Worm (Caenorhabditis elegans) whole organism, L1 larva: ENCODE data around the gene F56D2.5.

Source experiments
- C04F5.9 ChIP-seq: sonication (generic microtip); optimal IDR thresholded peaks from 2 replicates; lab custom pipeline; 2016; ENCODE audit warnings: missing genetic modification characterization, missing compliant biosample characterization
- C16A3.4 ChIP-seq: fragments of 150-350 bp; optimal IDR thresholded peaks from 2 replicates; lab custom pipeline; 2014; ENCODE audit warnings: missing biosample characterization, missing genetic modification characterization
- C34B4.2 ChIP-seq: sonication (generic microtip); optimal IDR thresholded peaks from 2 replicates; lab custom pipeline; 2017; ENCODE audit warnings: mild to moderate bottlenecking, missing genetic modification characterization, missing compliant biosample characterization
- F16B12.6 ChIP-seq: fragments of 150-350 bp; optimal IDR thresholded peaks from 2 replicates; lab custom pipeline; 2014; ENCODE audit warnings: missing biosample characterization, missing genetic modification characterization
- Y116A8C.19 ChIP-seq: sonication (generic microtip); optimal IDR thresholded peaks from 2 replicates; lab custom pipeline; 2016; ENCODE audit warnings: missing compliant biosample characterization, missing genetic modification characterization, borderline replicate concordance
- aha-1 ChIP-seq: fragments of 150-350 bp; optimal IDR thresholded peaks from 2 replicates; lab custom pipeline; 2014; ENCODE audit warnings: missing biosample characterization, missing genetic modification characterization
- ceh-63 ChIP-seq: fragments of 200-800 bp; sonication (Bioruptor generic); optimal IDR thresholded peaks from 2 replicates; lab custom pipeline; 2018; ENCODE audit warnings: mild to moderate bottlenecking, missing genetic modification characterization, missing compliant biosample characterization
- ceh-8 ChIP-seq: fragments of 200-800 bp; sonication (Bioruptor generic); optimal IDR thresholded peaks from 2 replicates; lab custom pipeline; 2018; ENCODE audit warnings: mild to moderate bottlenecking, missing genetic modification characterization, moderate library complexity, missing compliant biosample characterization
- ceh-82 ChIP-seq, 3 experiments: fragments of 150-350 bp in 1 of 3; sonication (generic microtip) in 2 of 3; optimal IDR thresholded peaks; 2 replicates each; lab custom pipeline; 2014 to 2017; ENCODE audit warnings: missing biosample characterization in 3 of 3, missing genetic modification characterization in 3 of 3
- ceh-88 ChIP-seq: fragments of 200-800 bp; sonication (Bioruptor generic); IDR thresholded peaks from 2 replicates; pipeline ENCODE4 v1.3.6; 2022; ENCODE audit warnings: missing genetic modification characterization, missing compliant biosample characterization
- ceh-90 ChIP-seq: sonication (generic microtip); optimal IDR thresholded peaks from 2 replicates; lab custom pipeline; 2016; ENCODE audit warnings: missing genetic modification characterization, missing compliant biosample characterization
- dpl-1 ChIP-seq, 3 experiments: fragments of 150-350 bp in 2 of 3; sonication (generic microtip) in 1 of 3; optimal IDR thresholded peaks; 2 replicates each; lab custom pipeline; 2014 to 2017; ENCODE audit warnings: missing biosample characterization in 3 of 3, missing genetic modification characterization in 3 of 3, missing genetic modification reagents in 3 of 3
- efl-1 ChIP-seq, 4 experiments: fragments of 150-350 bp; optimal IDR thresholded peaks in 3 of 4; peaks in 1 of 4; 1 replicate in 1 of 4; 2 replicates in 3 of 4; lab custom pipeline; 2014; ENCODE audit warnings: missing biosample characterization in 2 of 4, missing genetic modification characterization in 2 of 4, missing genetic modification reagents in 2 of 4
- elt-2 ChIP-seq: sonication (generic microtip); optimal IDR thresholded peaks from 2 replicates; lab custom pipeline; 2016; ENCODE audit warnings: missing genetic modification characterization, mild to moderate bottlenecking, inconsistent platforms, missing compliant biosample characterization, missing genetic modification reagents
- fkh-10 ChIP-seq: sonication (generic microtip); optimal IDR thresholded peaks from 2 replicates; lab custom pipeline; 2017; ENCODE audit warnings: missing biosample characterization, missing genetic modification reagents, missing genetic modification characterization
- fkh-8 ChIP-seq: sonication (generic microtip); optimal IDR thresholded peaks from 2 replicates; lab custom pipeline; 2016; ENCODE audit warnings: mild to moderate bottlenecking, missing genetic modification characterization, missing compliant biosample characterization
- grh-1 ChIP-seq: fragments of 200-800 bp; sonication (Bioruptor generic); IDR thresholded peaks from 2 replicates; pipeline ENCODE4 v1.3.6; 2022; ENCODE audit warnings: missing genetic modification reagents, missing genetic modification characterization, missing compliant biosample characterization
- irx-1 ChIP-seq: sonication (generic microtip); optimal IDR thresholded peaks from 2 replicates; lab custom pipeline; 2016; ENCODE audit warnings: missing genetic modification characterization, missing compliant biosample characterization
- lin-14 ChIP-seq: fragments of 200-800 bp; sonication (Bioruptor generic); optimal IDR thresholded peaks from 2 replicates; lab custom pipeline; 2018; ENCODE audit warnings: mild to moderate bottlenecking, missing genetic modification characterization, moderate library complexity, missing compliant biosample characterization
- lin-35 ChIP-seq, 2 experiments: fragments of 150-350 bp; optimal IDR thresholded peaks; 2 replicates each; lab custom pipeline; 2014; ENCODE audit warnings: missing biosample characterization in 2 of 2, missing genetic modification characterization in 2 of 2, missing genetic modification reagents in 2 of 2
- lin-39 ChIP-seq: fragments of 150-350 bp; optimal IDR thresholded peaks from 2 replicates; lab custom pipeline; 2014; ENCODE audit warnings: missing biosample characterization, missing genetic modification reagents, missing genetic modification characterization
- lir-3 ChIP-seq: sonication (generic microtip); optimal IDR thresholded peaks from 2 replicates; lab custom pipeline; 2016; ENCODE audit warnings: mild to moderate bottlenecking, missing genetic modification characterization, moderate library complexity, missing compliant biosample characterization; ENCODE audit not compliant: poor library complexity
- lsy-2 ChIP-seq, 2 experiments: fragments of 150-350 bp; optimal IDR thresholded peaks; 2 replicates each; lab custom pipeline; 2014; ENCODE audit warnings: missing biosample characterization in 2 of 2, missing genetic modification characterization in 2 of 2
- mab-9 ChIP-seq: fragments of 200-800 bp; sonication (Bioruptor generic); IDR thresholded peaks from 2 replicates; pipeline ENCODE4 v1.3.6; 2022; ENCODE audit warnings: missing genetic modification reagents, missing genetic modification characterization, missing compliant biosample characterization
- mef-2 ChIP-seq: fragments of 150-350 bp; optimal IDR thresholded peaks from 2 replicates; lab custom pipeline; 2014; ENCODE audit warnings: missing biosample characterization, missing genetic modification characterization
- mep-1 ChIP-seq: fragments of 150-350 bp; optimal IDR thresholded peaks from 2 replicates; lab custom pipeline; 2014; ENCODE audit warnings: missing biosample characterization, missing genetic modification characterization
- nhr-12 ChIP-seq: sonication (generic microtip); optimal IDR thresholded peaks from 2 replicates; lab custom pipeline; 2017; ENCODE audit warnings: missing biosample characterization, missing genetic modification characterization
- nhr-19 ChIP-seq: fragments of 200-800 bp; sonication (Bioruptor generic); conservative IDR thresholded peaks from 2 replicates; pipeline ENCODE4 v1.3.6; 2022; ENCODE audit warnings: missing genetic modification characterization, missing compliant biosample characterization
- nhr-20 ChIP-seq: sonication (generic microtip); optimal IDR thresholded peaks from 2 replicates; lab custom pipeline; 2016; ENCODE audit warnings: mild to moderate bottlenecking, missing genetic modification characterization, missing compliant biosample characterization
- nhr-28 ChIP-seq: fragments of 150-350 bp; optimal IDR thresholded peaks from 2 replicates; lab custom pipeline; 2014; ENCODE audit warnings: missing biosample characterization, missing genetic modification characterization
- nhr-47 ChIP-seq: sonication (generic microtip); optimal IDR thresholded peaks from 2 replicates; lab custom pipeline; 2016; ENCODE audit warnings: mild to moderate bottlenecking, missing genetic modification characterization, moderate library complexity, missing compliant biosample characterization
- nhr-71 ChIP-seq: sonication (generic microtip); optimal IDR thresholded peaks from 2 replicates; lab custom pipeline; 2016; ENCODE audit warnings: mild to moderate bottlenecking, missing genetic modification characterization, moderate library complexity, missing compliant biosample characterization
- nhr-76 ChIP-seq: sonication (generic microtip); optimal IDR thresholded peaks from 2 replicates; lab custom pipeline; 2017; ENCODE audit warnings: missing biosample characterization, missing genetic modification characterization
- nhr-77 ChIP-seq: fragments of 150-350 bp; optimal IDR thresholded peaks from 2 replicates; lab custom pipeline; 2014; ENCODE audit warnings: missing biosample characterization, missing genetic modification characterization
- nhr-84 ChIP-seq: sonication (generic microtip); optimal IDR thresholded peaks from 2 replicates; lab custom pipeline; 2017; ENCODE audit warnings: missing biosample characterization, missing genetic modification characterization
- nhr-85 ChIP-seq: sonication (generic microtip); peaks from one replicate; lab custom pipeline; 2016; ENCODE audit warnings: missing genetic modification characterization, inconsistent platforms, missing compliant biosample characterization
- nhr-90 ChIP-seq: sonication (generic microtip); optimal IDR thresholded peaks from 2 replicates; lab custom pipeline; 2016; ENCODE audit warnings: mild to moderate bottlenecking, missing genetic modification characterization, missing compliant biosample characterization; ENCODE audit not compliant: poor library complexity
- skn-1 ChIP-seq: fragments of 150-350 bp; optimal IDR thresholded peaks from 2 replicates; lab custom pipeline; 2014; ENCODE audit warnings: missing biosample characterization, missing genetic modification characterization
- sup-37 ChIP-seq: fragments of 200-800 bp; sonication (Bioruptor generic); optimal IDR thresholded peaks from 2 replicates; lab custom pipeline; 2018; ENCODE audit warnings: mild to moderate bottlenecking, missing genetic modification characterization, missing compliant biosample characterization
- swsn-7 ChIP-seq: sonication (generic microtip); optimal IDR thresholded peaks from 2 replicates; lab custom pipeline; 2016; ENCODE audit warnings: missing genetic modification characterization, missing compliant biosample characterization
- tbx-2 ChIP-seq: sonication (generic microtip); optimal IDR thresholded peaks from 2 replicates; lab custom pipeline; 2016; ENCODE audit warnings: missing genetic modification characterization, missing compliant biosample characterization
- unc-130 ChIP-seq: fragments of 150-350 bp; optimal IDR thresholded peaks from 2 replicates; lab custom pipeline; 2017; ENCODE audit warnings: missing biosample characterization, missing genetic modification characterization, inconsistent platforms
- unc-98 ChIP-seq: fragments of 200-800 bp; sonication (Bioruptor generic); IDR thresholded peaks from 2 replicates; pipeline ENCODE4 v1.3.6; 2022; ENCODE audit warnings: missing genetic modification characterization, missing compliant biosample characterization
- xbp-1 ChIP-seq: sonication (generic microtip); optimal IDR thresholded peaks from 2 replicates; lab custom pipeline; 2016; ENCODE audit warnings: missing genetic modification characterization, missing compliant biosample characterization
- zip-4 ChIP-seq: fragments of 200-800 bp; sonication (Bioruptor generic); optimal IDR thresholded peaks from 2 replicates; lab custom pipeline; 2018; ENCODE audit warnings: mild to moderate bottlenecking, missing genetic modification characterization, moderate library complexity, missing compliant biosample characterization
- ztf-11 ChIP-seq, 2 experiments: sonication (generic microtip); optimal IDR thresholded peaks; 2 replicates each; lab custom pipeline; 2016 to 2017; ENCODE audit warnings: missing genetic modification characterization in 2 of 2, missing biosample characterization in 1 of 2, missing compliant biosample characterization in 1 of 2
- ztf-4 ChIP-seq: fragments of 150-350 bp; optimal IDR thresholded peaks from 2 replicates; lab custom pipeline; 2014; ENCODE audit warnings: missing biosample characterization, missing genetic modification characterization

F56D2.5 gene

ce11 chrIII:5603439-5603986 lies 22.3 kb upstream of the F56D2.5 start, which contains the start of gene madf-11 (continued):
- TF ChIP-seq swsn-7 = peak; percentile 53
- no peak for TF ChIP-seq nhr-77 (tag; lab: Kevin White, UChicago)
- peak; percentile 76 for TF ChIP-seq nhr-71
- peak; percentile 10 for TF ChIP-seq irx-1 (tag; lab: Kevin White, UChicago)
- peak; percentile 49 for TF ChIP-seq C16A3.4 (tag; lab: Kevin White, UChicago)
- TF ChIP-seq ceh-82 (tag; optimal IDR thresholded peaks at IDR 0.05; lab: Kevin White, UChicago) = peak in 2 of 3 experiments; percentile 23 to 78
- peak; percentile 23 for TF ChIP-seq F16B12.6 (tag; lab: Kevin White, UChicago)
- peak; percentile 77 to 88 for TF ChIP-seq efl-1 (optimal IDR thresholded peaks at IDR 0.05; lab: Kevin White, UChicago)
- peak; percentile 74 to 97 for TF ChIP-seq efl-1 (GFP tag; optimal IDR thresholded peaks at IDR 0.05 in 1 of 2; lab: Kevin White, UChicago)
- TF ChIP-seq aha-1 (tag; lab: Kevin White, UChicago) = no peak
- peak; percentile 90 for TF ChIP-seq lin-14 (GFP tag; lab: Kevin White, UChicago)
- peak; percentile 83 for TF ChIP-seq nhr-85 (tag; lab: Kevin White, UChicago)
- TF ChIP-seq, all 84 proteins: peak for 37

DNA sequence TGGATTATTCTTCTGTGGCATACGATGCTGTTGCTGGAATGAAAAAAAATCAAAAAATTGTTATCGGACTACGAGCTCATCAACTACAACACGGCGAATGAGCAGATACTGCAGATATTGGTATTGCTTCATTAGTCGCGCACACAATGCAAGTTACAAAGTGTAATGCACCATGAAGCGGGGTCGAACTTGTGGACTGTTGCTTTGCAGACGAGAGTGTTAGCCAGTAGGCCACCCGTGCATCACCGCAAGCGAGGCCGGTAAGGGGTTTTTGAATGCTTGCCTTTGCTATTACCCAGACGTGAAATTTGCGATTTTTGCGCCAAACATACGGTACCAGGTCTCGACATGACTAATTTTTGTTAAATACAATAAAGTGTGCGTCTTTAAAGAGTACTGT lies 20.8 kb upstream of the F56D2.5 start:
- TF ChIP-seq nhr-77 (tag; lab: Kevin White, UChicago) (peak; percentile 77), tbx-2 (tag; lab: Kevin White, UChicago) (peak; percentile 69), nhr-76 (tag; lab: Kevin White, UChicago) (peak; percentile 44), C16A3.4 (tag; lab: Kevin White, UChicago) (peak; percentile 73), fkh-8 (tag; lab: Kevin White, UChicago) (peak; percentile 34), mef-2 (tag; lab: Kevin White, UChicago) (no peak), ceh-63 (GFP tag; lab: Kevin White, UChicago) (no peak), C04F5.9 (peak; percentile 25), unc-98 (GFP tag; lab: Robert Waterston, UW) (peak; percentile 56; the same call in 1 of the 2 replicates), ceh-90 (tag; lab: Kevin White, UChicago) (peak; percentile 7), fkh-10 (GFP tag; lab: Kevin White, UChicago) (no peak), lin-35 (GFP tag; optimal IDR thresholded peaks at IDR 0.05; lab: Kevin White, UChicago) (peak; percentile 67 to 87), nhr-84 (no peak), ztf-11 (tag; optimal IDR thresholded peaks at IDR 0.05; lab: Kevin White, UChicago) (peak in 1 of 2 experiments; percentile 38), grh-1 (peak; percentile 33; the same call in 1 of the 2 replicates), sup-37 (GFP tag; lab: Kevin White, UChicago) (peak; percentile 43), ceh-88 (GFP tag; lab: Robert Waterston, UW) (peak; percentile 39; the same call in 1 of the 2 replicates), zip-4 (GFP tag; lab: Kevin White, UChicago) (peak; percentile 17), nhr-12 (tag; lab: Kevin White, UChicago) (no peak), mep-1 (tag; lab: Kevin White, UChicago) (peak; percentile 81), xbp-1 (peak; percentile 57), ceh-8 (peak; percentile 43), Y116A8C.19 (tag; lab: Kevin White, UChicago) (no peak), lsy-2 (tag; optimal IDR thresholded peaks at IDR 0.05; lab: Kevin White, UChicago) (peak; percentile 55 to 70), nhr-85 (tag; lab: Kevin White, UChicago) (peak; percentile 74), ceh-82 (tag; optimal IDR thresholded peaks at IDR 0.05; lab: Kevin White, UChicago) (peak; percentile 50 to 62 (median 58)), efl-1 (optimal IDR thresholded peaks at IDR 0.05; lab: Kevin White, UChicago) (peak; percentile 67 to 71), efl-1 (GFP tag; optimal IDR thresholded peaks at IDR 0.05 in 1 of 2; lab: Kevin White, UChicago) (peak; percentile 52 to 97), lin-14 (GFP tag; lab: Kevin White, UChicago) (peak; percentile 66), nhr-71 (peak; percentile 83), lir-3 (tag; lab: Kevin White, UChicago) (peak; percentile 64), ztf-4 (tag; lab: Kevin White, UChicago) (peak; percentile 2), mab-9 (GFP tag; lab: Robert Waterston, UW) (0 out of 2 replicates have a peak, but pooled peaks have one; percentile 20), F16B12.6 (tag; lab: Kevin White, UChicago) (peak; percentile 15), nhr-19 (GFP tag; lab: Robert Waterston, UW) (peak; percentile 82), nhr-90 (tag; lab: Kevin White, UChicago) (peak; percentile 78), unc-130 (peak; percentile 5), C34B4.2 (no peak), nhr-47 (tag; lab: Kevin White, UChicago) (peak; percentile 81), nhr-28 (tag; lab: Kevin White, UChicago) (no peak), skn-1 (peak; percentile 58), lin-39 (tag; lab: Kevin White, UChicago) (peak; percentile 12), elt-2 (tag; lab: Kevin White, UChicago) (peak; percentile 43), nhr-20 (tag; lab: Kevin White, UChicago) (peak; percentile 82), dpl-1 (GFP tag; optimal IDR thresholded peaks at IDR 0.05; lab: Kevin White, UChicago) (peak; percentile 8 to 59 (median 58))
